Fruit fly (Drosophila melanogaster) Kc167 (cell line): Measurements from ENCODE around the gene Rbcn-3B.

Experiments used
- Myc ChIP-seq: fragments of >200 bp; optimal IDR thresholded peaks from 2 replicates; lab custom pipeline; 2017; ENCODE audit warnings: missing external identifiers
- h ChIP-seq: fragments of >200 bp; optimal IDR thresholded peaks from 3 replicates; lab custom pipeline; 2018; ENCODE audit warnings: missing external identifiers
- psq ChIP-seq: fragments of >200 bp; optimal IDR thresholded peaks from 2 replicates; lab custom pipeline; 2017; ENCODE audit warnings: missing external identifiers

- TF ChIP-seq Myc (lab: Kevin White, UChicago), result no peak
- no peak for TF ChIP-seq psq (lab: Kevin White, UChicago)
- no peak for TF ChIP-seq h (lab: Kevin White, UChicago)
Observed at dm6 chrX:1899445-1900085, 9.2 kb upstream of the Rbcn-3B start.
